Worm (Caenorhabditis elegans) whole organism, L2 larva: ENCODE measurements around the gene unc-8.

Source experiments
- R02D3.7 ChIP-seq: fragments of 150-350 bp; optimal IDR thresholded peaks from 2 replicates; lab custom pipeline; 2014; ENCODE audit warnings: missing biosample characterization, missing genetic modification characterization
- Y55F3AM.14 ChIP-seq: fragments of 200-800 bp; sonication (Bioruptor generic); optimal IDR thresholded peaks from 2 replicates; lab custom pipeline; 2018; ENCODE audit warnings: mild to moderate bottlenecking, missing genetic modification characterization, missing compliant biosample characterization
- ZK546.5 ChIP-seq: sonication (generic microtip); optimal IDR thresholded peaks from 2 replicates; lab custom pipeline; 2017; ENCODE audit warnings: missing biosample characterization, missing genetic modification characterization
- alr-1 ChIP-seq: fragments of 150-350 bp; optimal IDR thresholded peaks from 2 replicates; lab custom pipeline; 2014; ENCODE audit warnings: missing biosample characterization, missing genetic modification characterization
- aly-2 ChIP-seq: fragments of 150-350 bp; optimal IDR thresholded peaks from 2 replicates; lab custom pipeline; 2014; ENCODE audit warnings: missing biosample characterization, missing genetic modification characterization
- blmp-1 ChIP-seq: sonication (generic microtip); optimal IDR thresholded peaks from 2 replicates; lab custom pipeline; 2017; ENCODE audit warnings: missing genetic modification characterization, mild to moderate bottlenecking, missing compliant biosample characterization, antibody characterized with exemption, moderate library complexity; ENCODE audit not compliant: insufficient read depth
- ceh-16 ChIP-seq: fragments of 150-350 bp; optimal IDR thresholded peaks from 2 replicates; lab custom pipeline; 2014; ENCODE audit warnings: missing biosample characterization, missing genetic modification characterization
- crh-2 ChIP-seq: sonication (generic microtip); optimal IDR thresholded peaks from 2 replicates; lab custom pipeline; 2017; ENCODE audit warnings: missing biosample characterization, missing genetic modification characterization
- dmd-4 ChIP-seq: sonication (generic microtip); optimal IDR thresholded peaks from 2 replicates; lab custom pipeline; 2017; ENCODE audit warnings: missing biosample characterization, missing genetic modification characterization
- elt-1 ChIP-seq: fragments of 150-350 bp; optimal IDR thresholded peaks from 2 replicates; lab custom pipeline; 2014; ENCODE audit warnings: missing biosample characterization, missing genetic modification characterization
- elt-3 ChIP-seq: sonication (generic microtip); optimal IDR thresholded peaks from 2 replicates; lab custom pipeline; 2017; ENCODE audit warnings: missing biosample characterization, missing genetic modification characterization
- fos-1 ChIP-seq: fragments of 150-350 bp; optimal IDR thresholded peaks from 2 replicates; lab custom pipeline; 2014; ENCODE audit warnings: missing biosample characterization, missing genetic modification characterization
- gmeb-1 ChIP-seq: fragments of 150-350 bp; optimal IDR thresholded peaks from 2 replicates; lab custom pipeline; 2014; ENCODE audit warnings: missing biosample characterization, missing genetic modification characterization
- lin-11 ChIP-seq: fragments of 150-350 bp; sonication (generic microtip); optimal IDR thresholded peaks from 2 replicates; lab custom pipeline; 2014; ENCODE audit warnings: missing biosample characterization, missing genetic modification characterization, inconsistent platforms, mixed read lengths
- lin-13 ChIP-seq: fragments of 150-350 bp; optimal IDR thresholded peaks from 2 replicates; lab custom pipeline; 2014; ENCODE audit warnings: missing biosample characterization, missing genetic modification reagents, missing genetic modification characterization
- lin-39 ChIP-seq: fragments of 150-350 bp; optimal IDR thresholded peaks from 2 replicates; lab custom pipeline; 2014; ENCODE audit warnings: missing biosample characterization, missing genetic modification reagents, missing genetic modification characterization
- lsy-2 ChIP-seq, 2 experiments: fragments of 150-350 bp in 1 of 2; sonication (generic microtip) in 1 of 2; optimal IDR thresholded peaks; 2 replicates each; lab custom pipeline; 2014 to 2017; ENCODE audit warnings: missing biosample characterization in 2 of 2, missing genetic modification characterization in 2 of 2
- mab-5 ChIP-seq: fragments of 150-350 bp; optimal IDR thresholded peaks from 2 replicates; lab custom pipeline; 2014; ENCODE audit warnings: missing biosample characterization, missing genetic modification characterization
- nhr-10 ChIP-seq: sonication (generic microtip); optimal IDR thresholded peaks from 2 replicates; lab custom pipeline; 2017; ENCODE audit warnings: missing biosample characterization, missing genetic modification characterization
- nhr-11 ChIP-seq: fragments of 150-350 bp; optimal IDR thresholded peaks from 2 replicates; lab custom pipeline; 2014; ENCODE audit warnings: missing biosample characterization, missing genetic modification characterization
- nhr-12 ChIP-seq: fragments of 150-350 bp; optimal IDR thresholded peaks from 2 replicates; lab custom pipeline; 2014; ENCODE audit warnings: missing biosample characterization, missing genetic modification characterization
- nhr-129 ChIP-seq: fragments of 150-350 bp; optimal IDR thresholded peaks from 2 replicates; lab custom pipeline; 2014; ENCODE audit warnings: missing biosample characterization, missing genetic modification characterization
- nhr-21 ChIP-seq: fragments of 150-350 bp; optimal IDR thresholded peaks from 2 replicates; lab custom pipeline; 2014; ENCODE audit warnings: missing biosample characterization, missing genetic modification characterization
- nhr-237 ChIP-seq: fragments of 150-350 bp; optimal IDR thresholded peaks from 2 replicates; lab custom pipeline; 2014; ENCODE audit warnings: missing biosample characterization, missing genetic modification characterization
- nhr-25 ChIP-seq: fragments of 150-350 bp; sonication (generic microtip); optimal IDR thresholded peaks from 3 replicates; lab custom pipeline; 2014; ENCODE audit warnings: missing biosample characterization, missing genetic modification characterization
- nhr-6 ChIP-seq: fragments of 150-350 bp; optimal IDR thresholded peaks from 2 replicates; lab custom pipeline; 2014; ENCODE audit warnings: missing biosample characterization, missing genetic modification characterization
- nhr-77 ChIP-seq: fragments of 150-350 bp; optimal IDR thresholded peaks from 2 replicates; lab custom pipeline; 2014; ENCODE audit warnings: missing biosample characterization, missing genetic modification characterization
- sem-4 ChIP-seq: fragments of 150-350 bp; optimal IDR thresholded peaks from 2 replicates; lab custom pipeline; 2014; ENCODE audit warnings: missing biosample characterization, missing genetic modification reagents, missing genetic modification characterization
- skn-1 ChIP-seq: sonication (generic microtip); optimal IDR thresholded peaks from 2 replicates; lab custom pipeline; 2017; ENCODE audit warnings: missing biosample characterization, missing genetic modification characterization
- sma-3 ChIP-seq: sonication (generic microtip); optimal IDR thresholded peaks from 2 replicates; lab custom pipeline; 2016; ENCODE audit warnings: missing genetic modification reagents, missing genetic modification characterization, missing compliant biosample characterization
- sma-9 ChIP-seq, 2 experiments: fragments of 150-350 bp in 1 of 2; sonication (generic microtip) in 1 of 2; optimal IDR thresholded peaks; 2 replicates each; lab custom pipeline; 2014 to 2016; ENCODE audit warnings: missing genetic modification characterization in 2 of 2, mild to moderate bottlenecking in 1 of 2, missing biosample characterization in 1 of 2, missing compliant biosample characterization in 1 of 2, missing genetic modification reagents in 1 of 2, moderate library complexity in 1 of 2
- zag-1 ChIP-seq: fragments of 150-350 bp; optimal IDR thresholded peaks from 2 replicates; lab custom pipeline; 2014; ENCODE audit warnings: missing biosample characterization, missing genetic modification characterization
- ztf-1 ChIP-seq: fragments of 200-800 bp; sonication (Bioruptor generic); conservative IDR thresholded peaks from 2 replicates; pipeline ENCODE4 v1.3.6; 2022; ENCODE audit warnings: missing genetic modification characterization, missing compliant biosample characterization
- ztf-4 ChIP-seq: fragments of 150-350 bp; optimal IDR thresholded peaks from 2 replicates; lab custom pipeline; 2014; ENCODE audit warnings: missing biosample characterization, missing genetic modification characterization

Gene unc-8

DNA sequence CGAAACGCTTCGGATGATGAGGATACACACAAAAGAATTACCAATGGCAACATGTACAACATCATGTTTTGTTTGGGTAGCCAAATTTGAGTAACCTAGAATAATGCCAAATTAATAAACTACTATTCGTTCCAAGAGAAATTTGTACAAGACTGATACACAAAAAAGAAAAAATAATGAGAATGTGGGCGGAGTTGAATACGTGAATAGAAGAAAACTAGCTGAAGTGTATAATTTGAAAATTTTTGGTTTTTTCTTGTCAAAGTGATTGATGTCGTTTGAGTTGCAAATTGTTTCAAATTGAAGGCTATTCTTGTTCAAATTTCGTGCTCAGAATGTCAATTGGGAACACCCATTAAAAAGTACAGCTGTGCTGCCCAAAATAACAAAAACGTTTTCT is 5.2 kb upstream of the unc-8 start, which contains the start of gene R13A1.5:
Gene R13A1.5 (minus strand): TSS at position 101 of the 400 bp plus-strand sequence.
- TF ChIP-seq nhr-129 (no peak), crh-2 (tag; lab: Kevin White, UChicago) (no peak), ceh-16 (tag; lab: Kevin White, UChicago) (no peak), nhr-237 (tag; lab: Kevin White, UChicago) (no peak), ztf-1 (GFP tag; lab: Robert Waterston, UW) (no peak), nhr-21 (tag; lab: Kevin White, UChicago) (no peak), skn-1 (no peak), gmeb-1 (tag; lab: Kevin White, UChicago) (no peak), lin-39 (no peak), nhr-12 (tag; lab: Kevin White, UChicago) (no peak), zag-1 (tag; lab: Kevin White, UChicago) (no peak), fos-1 (tag; lab: Kevin White, UChicago) (no peak), lin-13 (GFP tag; lab: Kevin White, UChicago) (no peak), nhr-11 (no peak), elt-1 (tag; lab: Kevin White, UChicago) (no peak), nhr-25 (no peak), alr-1 (tag; lab: Kevin White, UChicago) (no peak)
- TF ChIP-seq, all 48 proteins: peak for 0

ce11 chrIV:7195734-7196133 is 1.2 kb upstream of the unc-8 start, which contains the start of gene best-16:
TSS of gene best-16 (minus strand) at chrIV:7195834.
- TF ChIP-seq nhr-77 (tag; lab: Kevin White, UChicago): no peak
- TF ChIP-seq lin-13 (GFP tag; lab: Kevin White, UChicago): no peak
- no peak for TF ChIP-seq lsy-2 (tag; optimal IDR thresholded peaks at IDR 0.05; lab: Kevin White, UChicago)
- TF ChIP-seq nhr-11: no peak
- no peak for TF ChIP-seq blmp-1 (tag; lab: Kevin White, UChicago)
- no peak for TF ChIP-seq fos-1 (tag; lab: Kevin White, UChicago)
- no peak for TF ChIP-seq nhr-12 (tag; lab: Kevin White, UChicago)
- TF ChIP-seq mab-5 (tag; lab: Kevin White, UChicago): no peak
- TF ChIP-seq ztf-4 (tag; lab: Kevin White, UChicago): no peak
- TF ChIP-seq sma-3 (GFP tag; lab: Kevin White, UChicago): no peak
- TF ChIP-seq aly-2 (tag; lab: Kevin White, UChicago): no peak
- no peak for TF ChIP-seq dmd-4 (tag; lab: Kevin White, UChicago)
- TF ChIP-seq sem-4: no peak
- TF ChIP-seq ztf-1 (GFP tag; lab: Robert Waterston, UW): no peak
- TF ChIP-seq nhr-6 (tag; lab: Kevin White, UChicago): no peak
- TF ChIP-seq Y55F3AM.14 (GFP tag; lab: Kevin White, UChicago): no peak

DNA sequence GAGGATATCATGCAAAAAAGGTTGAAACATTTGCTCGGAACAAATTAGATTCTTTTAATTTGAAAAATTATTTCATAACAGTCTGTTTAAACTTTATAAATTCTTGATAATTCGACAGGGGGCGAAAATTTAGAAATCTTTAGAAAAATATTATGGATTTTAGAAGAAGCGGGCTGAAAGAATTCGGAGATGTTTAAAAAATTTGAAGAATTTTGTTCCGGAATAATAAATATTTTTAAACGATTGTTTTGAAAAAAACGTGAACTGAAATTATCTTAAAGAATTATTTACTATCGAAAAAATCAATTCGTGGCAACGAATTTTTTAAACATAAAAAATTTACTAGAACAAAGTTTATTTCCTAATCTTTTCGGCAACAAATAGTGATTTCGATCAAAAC is 6.7 kb downstream of the unc-8 start, which contains the start of gene R13A1.3:
Gene R13A1.3 (plus strand): TSS at position 301 of the 400 bp plus-strand sequence.
- TF ChIP-seq lin-13 (GFP tag; lab: Kevin White, UChicago) (no peak), nhr-11 (no peak), R02D3.7 (tag; lab: Kevin White, UChicago) (no peak), lin-11 (tag; lab: Kevin White, UChicago) (no peak), sma-3 (GFP tag; lab: Kevin White, UChicago) (no peak), nhr-10 (tag; lab: Kevin White, UChicago) (no peak), ZK546.5 (no peak), mab-5 (tag; lab: Kevin White, UChicago) (no peak), elt-3 (tag; lab: Kevin White, UChicago) (no peak)

DNA sequence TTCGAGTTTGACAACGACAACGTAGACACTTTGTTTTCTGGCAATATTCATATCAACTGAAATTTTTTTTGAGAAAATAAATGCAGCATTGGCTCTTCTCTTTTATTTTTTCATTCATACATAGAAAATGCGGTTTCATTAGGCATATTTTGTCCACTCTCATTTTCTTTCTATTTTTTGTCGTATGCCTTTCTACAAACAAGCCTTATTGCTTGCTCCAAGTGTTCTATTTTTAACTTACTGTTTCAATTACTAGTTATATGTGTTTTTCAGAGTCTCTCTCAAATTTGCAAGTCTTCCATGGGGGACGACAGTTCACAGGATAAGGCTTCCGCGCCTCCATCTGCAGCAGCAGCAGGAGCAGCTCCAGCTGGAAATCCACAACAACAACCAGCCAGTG is 9.0 kb downstream of the unc-8 start, which contains the start of gene kcc-1:
Gene kcc-1 (plus strand): TSS at position 301 of the 400 bp plus-strand sequence.
- no peak for TF ChIP-seq Y55F3AM.14 (GFP tag; lab: Kevin White, UChicago)
- TF ChIP-seq lin-11 (tag; lab: Kevin White, UChicago): no peak
- no peak for TF ChIP-seq nhr-129
- TF ChIP-seq mab-5 (tag; lab: Kevin White, UChicago): no peak
- TF ChIP-seq, all 48 proteins: peak for 0

- TF ChIP-seq sma-9 (GFP tag; optimal IDR thresholded peaks at IDR 0.05; lab: Kevin White, UChicago): no peak
- no peak for TF ChIP-seq sma-9 (tag; optimal IDR thresholded peaks at IDR 0.05; lab: Kevin White, UChicago)
- TF ChIP-seq alr-1 (tag; lab: Kevin White, UChicago): no peak
- TF ChIP-seq Y55F3AM.14 (GFP tag; lab: Kevin White, UChicago): no peak
- no peak for TF ChIP-seq dmd-4 (tag; lab: Kevin White, UChicago)
These were observed 12.0 kb downstream of the unc-8 start for ce11 chrIV:7208961-7209360.
